Fruit fly (Drosophila melanogaster): ENCODE results near the gene CG6678.

Gene CG6678

dm6 chr3R:21855469-21855826, 31.4 kb upstream of the CG6678 start (continued):
- no peak for TF ChIP-seq CG7271 (tag; optimal IDR thresholded peaks at IDR 0.05)
- no peak for TF ChIP-seq Mrtf (GFP tag; IDR thresholded peaks at IDR 0.05)
- TF ChIP-seq slbo (GFP tag; IDR thresholded peaks at IDR 0.05), result no peak
- TF ChIP-seq ci (GFP tag; IDR thresholded peaks at IDR 0.05), result peak; percentile 62; the same call in 1 of the 3 replicates
- no peak for TF ChIP-seq schlank (tag; optimal IDR thresholded peaks at IDR 0.05)
- no peak for TF ChIP-seq CG8388 (GFP tag; optimal IDR thresholded peaks at IDR 0.05)
- no peak for TF ChIP-seq pnt (GFP tag; optimal IDR thresholded peaks at IDR 0.05)
- TF ChIP-seq gt (GFP tag; IDR thresholded peaks at IDR 0.05), result no peak
- TF ChIP-seq aop (GFP tag; IDR thresholded peaks at IDR 0.05), result no peak
- TF ChIP-seq Awh (GFP tag; IDR thresholded peaks at IDR 0.05), result peak; percentile 63; the same call in 1 of the 2 replicates
- TF ChIP-seq Nf-YA (GFP tag; IDR thresholded peaks at IDR 0.05), result 0 out of 2 replicates have a peak, but pooled peaks have one; percentile 33
- TF ChIP-seq BtbVII (GFP tag; optimal IDR thresholded peaks at IDR 0.05), result no peak
- no peak for TF ChIP-seq CG18619 (GFP tag; optimal IDR thresholded peaks at IDR 0.05)
- TF ChIP-seq CG15073 (GFP tag; optimal IDR thresholded peaks at IDR 0.05), result no peak
- no peak for TF ChIP-seq CG34376 (GFP tag; optimal IDR thresholded peaks at IDR 0.05)
- TF ChIP-seq tio (GFP tag; optimal IDR thresholded peaks at IDR 0.05), result no peak
- peak; percentile 13 for TF ChIP-seq CG33213 (GFP tag; optimal IDR thresholded peaks at IDR 0.05)
- no peak for TF ChIP-seq CG1647 (GFP tag; optimal IDR thresholded peaks at IDR 0.05)
- 0 out of 3 replicates have a peak, but pooled peaks have one; percentile 15 for TF ChIP-seq Dbx (GFP tag; IDR thresholded peaks at IDR 0.05)
- TF ChIP-seq CG12659 (GFP tag; optimal IDR thresholded peaks at IDR 0.05), result no peak
- TF ChIP-seq Rx (GFP tag; IDR thresholded peaks at IDR 0.05), result no peak
- TF ChIP-seq CG10431 (GFP tag; optimal IDR thresholded peaks at IDR 0.05), result no peak
- 0 out of 2 replicates have a peak, but pooled peaks have one; percentile 24 for TF ChIP-seq CG10321 (GFP tag; IDR thresholded peaks at IDR 0.05)
- no peak for TF ChIP-seq nom (GFP tag; optimal IDR thresholded peaks at IDR 0.05)
- TF ChIP-seq ato (GFP tag; IDR thresholded peaks at IDR 0.05; ENCODE audit: partially characterized antibody), result no peak
- no peak for TF ChIP-seq Scr (GFP tag; IDR thresholded peaks at IDR 0.05; ENCODE audit: partially characterized antibody)
- TF ChIP-seq tll (GFP tag; optimal IDR thresholded peaks at IDR 0.05), result no peak
- no peak for TF ChIP-seq CG4820 (GFP tag; optimal IDR thresholded peaks at IDR 0.05)
- no peak for TF ChIP-seq unpg (GFP tag; optimal IDR thresholded peaks at IDR 0.05)
- no peak for TF ChIP-seq her (GFP tag; optimal IDR thresholded peaks at IDR 0.05)
- no peak for TF ChIP-seq Spps (tag; optimal IDR thresholded peaks at IDR 0.05)
- TF ChIP-seq H15 (GFP tag; IDR thresholded peaks at IDR 0.05), result no peak
- no peak for TF ChIP-seq Abd-B (GFP tag; optimal IDR thresholded peaks at IDR 0.05)
- TF ChIP-seq CG3838 (GFP tag; optimal IDR thresholded peaks at IDR 0.05), result no peak
- no peak for TF ChIP-seq CG1529 (GFP tag; optimal IDR thresholded peaks at IDR 0.05)
- TF ChIP-seq so (GFP tag; IDR thresholded peaks at IDR 0.05), result no peak
- 0 out of 2 replicates have a peak, but pooled peaks have one; percentile 4 for TF ChIP-seq CG3847 (GFP tag; IDR thresholded peaks at IDR 0.05)
- TF ChIP-seq CG10565 (GFP tag; optimal IDR thresholded peaks at IDR 0.05), result no peak
- TF ChIP-seq Ssrp (tag; optimal IDR thresholded peaks at IDR 0.05), result no peak
- 0 out of 2 replicates have a peak, but pooled peaks have one; percentile 9 for TF ChIP-seq HLH3B (GFP tag; IDR thresholded peaks at IDR 0.05)
- TF ChIP-seq scrt (GFP tag; optimal IDR thresholded peaks at IDR 0.05), result no peak
- TF ChIP-seq lilli (GFP tag; optimal IDR thresholded peaks at IDR 0.05), result no peak
